Worm (Caenorhabditis elegans) whole organism, L3 larva: ENCODE data around the gene Y37D8A.25.
A peak's percentile ranks its signal among the peaks of the same experiment; 100 is the strongest.

Experiments
- R02D3.7 ChIP-seq: fragments of 150-350 bp; optimal IDR thresholded peaks from 2 replicates; lab custom pipeline; 2014; ENCODE audit warnings: missing biosample characterization, missing genetic modification characterization
- ama-1 ChIP-seq: fragments of 150-350 bp; optimal IDR thresholded peaks from 2 replicates; lab custom pipeline; 2018
- ceh-28 ChIP-seq: fragments of 150-350 bp; optimal IDR thresholded peaks from 2 replicates; lab custom pipeline; 2014; ENCODE audit warnings: missing biosample characterization, missing genetic modification reagents, missing genetic modification characterization
- elt-2 ChIP-seq: sonication (generic microtip); optimal IDR thresholded peaks from 2 replicates; lab custom pipeline; 2016; ENCODE audit warnings: missing genetic modification reagents, mild to moderate bottlenecking, missing genetic modification characterization, missing compliant biosample characterization
- elt-3 ChIP-seq, 3 experiments: fragments of 150-350 bp in 1 of 3; sonication (generic microtip) in 2 of 3; optimal IDR thresholded peaks; 2 replicates in 2 of 3; 4 replicates in 1 of 3; lab custom pipeline; 2014 to 2017; ENCODE audit warnings: missing biosample characterization in 3 of 3, missing genetic modification characterization in 3 of 3
- nhr-23 ChIP-seq: fragments of 150-350 bp; optimal IDR thresholded peaks from 2 replicates; lab custom pipeline; 2014; ENCODE audit warnings: missing biosample characterization, missing genetic modification reagents, missing genetic modification characterization
- nhr-237 ChIP-seq: fragments of 150-350 bp; optimal IDR thresholded peaks from 2 replicates; lab custom pipeline; 2014; ENCODE audit warnings: missing biosample characterization, missing genetic modification characterization
- nhr-77 ChIP-seq: fragments of 150-350 bp; optimal IDR thresholded peaks from 2 replicates; lab custom pipeline; 2014; ENCODE audit warnings: missing biosample characterization, missing genetic modification characterization
- snpc-4 ChIP-seq: fragments of 150-350 bp; optimal IDR thresholded peaks from 2 replicates; lab custom pipeline; 2014; ENCODE audit warnings: missing biosample characterization, missing genetic modification characterization
- zag-1 ChIP-seq: fragments of 150-350 bp; optimal IDR thresholded peaks from 2 replicates; lab custom pipeline; 2014; ENCODE audit warnings: missing biosample characterization, missing genetic modification characterization
- ztf-11 ChIP-seq: fragments of 150-350 bp; optimal IDR thresholded peaks from 2 replicates; lab custom pipeline; 2014; ENCODE audit warnings: missing biosample characterization, missing genetic modification characterization

ce11 chrIII:12847623-12848022 lies 27.6 kb upstream of the Y37D8A.25 start:
- no peak for TF ChIP-seq R02D3.7 (tag; lab: Kevin White, UChicago)
- TF ChIP-seq snpc-4 (tag; lab: Kevin White, UChicago), result no peak
- TF ChIP-seq zag-1 (tag; lab: Kevin White, UChicago), result no peak
- TF ChIP-seq ceh-28 (tag; lab: Kevin White, UChicago), result no peak
- TF ChIP-seq ztf-11 (tag; lab: Kevin White, UChicago), result no peak
- TF ChIP-seq nhr-237, result no peak
- peak; percentile 4 for TF ChIP-seq elt-2
- no peak for TF ChIP-seq nhr-23 (tag; lab: Kevin White, UChicago)
- no peak for TF ChIP-seq nhr-77 (tag; lab: Kevin White, UChicago)
- peak in 1 of 3 experiments; percentile 78 for TF ChIP-seq elt-3 (tag; optimal IDR thresholded peaks at IDR 0.05; lab: Kevin White, UChicago)
- TF ChIP-seq ama-1, result no peak
